Worm (Caenorhabditis elegans) whole organism, dauer: ENCODE results near the gene tni-1.

Experiments used
- unc-62 ChIP-seq: sonication (generic microtip); optimal IDR thresholded peaks from 2 replicates; lab custom pipeline; 2017; ENCODE audit warnings: missing biosample characterization, missing genetic modification reagents, missing genetic modification characterization

The tni-1 gene

DNA sequence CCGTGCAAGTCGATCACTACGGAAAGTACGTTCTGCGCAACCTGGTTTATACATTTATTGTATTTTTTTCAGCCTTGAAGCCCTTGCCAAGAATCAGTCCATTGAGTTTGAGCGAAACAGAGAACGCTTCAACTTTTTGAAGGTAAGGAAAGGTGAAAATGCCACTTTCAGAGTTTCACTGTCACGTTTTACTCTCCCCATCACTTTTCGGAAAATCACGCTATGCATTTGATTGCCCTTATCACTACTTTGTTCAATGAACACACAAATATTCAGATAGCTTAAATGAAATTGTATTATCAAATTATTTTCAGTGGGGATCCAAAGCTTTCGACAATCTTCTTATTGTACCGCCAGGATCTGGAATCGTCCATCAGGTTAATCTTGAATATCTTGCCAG, 36.8 kb downstream of the tni-1 start:
- TF ChIP-seq unc-62 (GFP tag; lab: Kevin White, UChicago): no peak

DNA sequence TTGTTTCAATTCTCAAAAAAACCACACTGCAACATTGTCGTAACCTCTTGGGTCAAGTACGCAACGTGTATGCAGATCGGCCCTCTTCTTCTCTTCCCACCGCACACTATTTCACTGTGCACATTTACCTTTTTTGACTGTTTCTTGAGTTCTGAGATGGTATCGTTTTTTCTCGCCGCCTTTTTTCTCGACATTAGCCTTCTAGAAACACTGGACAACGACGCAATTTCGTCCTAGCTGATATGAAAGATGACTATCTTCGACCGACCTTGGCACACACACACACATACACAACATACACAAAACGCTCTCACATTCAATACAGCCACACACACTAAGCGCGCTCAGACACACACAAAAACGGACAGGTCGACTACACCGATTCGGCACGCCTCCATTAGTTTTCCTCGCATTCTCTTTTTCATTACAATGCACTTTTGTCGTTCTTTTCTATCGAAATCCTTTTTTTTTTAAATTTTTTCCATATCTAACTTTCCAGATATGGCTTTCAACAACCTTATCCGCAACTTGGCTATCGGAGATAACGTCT, 37.8 kb downstream of the tni-1 start, which contains the start of gene aco-1:
aco-1 (plus strand) TSS at position 500 of the 550 bp plus-strand sequence.
- TF ChIP-seq unc-62 (GFP tag; lab: Kevin White, UChicago): no peak

DNA sequence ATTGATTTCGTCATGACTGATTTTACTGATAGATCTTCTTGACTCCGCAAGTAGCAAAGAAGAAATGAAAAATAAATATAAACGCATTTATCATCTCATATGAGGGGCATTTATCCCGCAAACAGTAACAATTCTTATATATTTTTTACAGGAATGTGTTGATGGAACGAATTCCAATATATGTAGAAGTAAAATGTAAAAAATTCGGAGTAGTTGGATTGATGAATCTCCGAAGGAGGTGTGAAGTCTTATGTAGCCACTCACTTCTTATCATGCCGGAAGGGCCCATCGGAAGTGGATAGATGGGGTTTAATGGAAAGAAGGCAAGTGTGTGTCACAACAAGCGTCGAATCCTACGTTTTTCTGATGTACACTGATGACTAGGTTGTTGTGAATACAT, 39.5 kb downstream of the tni-1 start, which contains the start of gene gcy-9:
gcy-9 (minus strand) TSS at position 101 of the 400 bp plus-strand sequence.
- no peak for TF ChIP-seq unc-62 (GFP tag; lab: Kevin White, UChicago)

DNA sequence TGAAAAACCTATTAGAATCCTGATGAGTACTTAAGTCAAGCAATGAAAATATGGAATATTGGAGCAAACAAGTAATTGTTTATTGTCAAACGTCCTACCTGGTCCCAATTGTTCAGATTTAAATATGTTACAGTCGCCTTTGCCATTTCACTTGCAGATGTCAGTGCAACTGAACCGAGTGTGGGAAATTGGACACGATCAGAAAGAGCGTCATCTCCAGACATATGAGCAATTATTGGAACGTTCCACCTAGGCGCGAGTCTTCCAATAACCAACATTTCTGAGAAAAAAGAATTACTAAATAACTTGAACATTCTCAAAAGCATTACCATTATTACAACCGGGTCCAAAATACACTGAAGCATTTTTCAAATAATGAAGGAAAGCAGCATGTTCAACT, 40.2 kb downstream of the tni-1 start:
- TF ChIP-seq unc-62 (GFP tag; lab: Kevin White, UChicago): no peak

DNA sequence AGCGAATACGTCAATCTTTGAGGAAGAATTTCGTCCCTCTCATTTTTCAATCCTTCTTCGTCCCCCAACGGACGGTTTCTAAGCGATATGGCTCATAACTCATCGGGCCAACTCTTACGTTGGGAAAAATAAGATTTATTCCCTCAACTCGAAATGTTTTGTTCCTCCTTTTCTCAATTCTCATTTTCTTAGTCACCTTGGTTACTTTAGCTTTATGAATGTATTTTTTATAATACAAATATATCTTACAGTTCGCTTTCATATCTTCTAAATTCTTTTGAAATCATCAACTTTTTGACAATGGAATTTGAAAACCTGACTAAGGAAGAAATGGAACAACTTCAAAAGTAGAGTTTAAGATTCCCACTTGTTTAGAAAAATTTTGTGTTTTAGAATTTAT, 47.8 kb downstream of the tni-1 start, which contains the start of gene npr-9:
npr-9 (plus strand) TSS at position 301 of the 400 bp plus-strand sequence.
- TF ChIP-seq unc-62 (GFP tag; lab: Kevin White, UChicago): no peak

DNA sequence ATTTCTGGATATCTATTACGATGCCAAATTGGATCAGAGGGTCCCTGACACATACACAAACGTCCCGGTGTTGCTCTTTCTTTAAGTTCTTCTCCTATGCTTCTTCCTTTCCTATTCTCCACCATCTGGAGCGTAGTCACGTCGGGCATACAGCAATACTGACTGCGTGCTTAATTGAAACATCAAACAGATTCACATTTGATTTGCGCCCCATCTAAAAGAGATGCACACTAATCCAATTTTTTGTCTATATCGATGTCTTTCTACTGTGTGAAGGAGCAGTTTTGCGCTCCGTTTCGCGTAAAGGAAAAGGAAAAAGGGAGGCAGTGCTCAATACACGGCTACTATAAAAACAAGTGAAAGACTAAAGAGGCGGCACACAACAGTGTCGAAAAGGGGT, 48.6 kb downstream of the tni-1 start:
- TF ChIP-seq unc-62 (GFP tag; lab: Kevin White, UChicago): no peak

DNA sequence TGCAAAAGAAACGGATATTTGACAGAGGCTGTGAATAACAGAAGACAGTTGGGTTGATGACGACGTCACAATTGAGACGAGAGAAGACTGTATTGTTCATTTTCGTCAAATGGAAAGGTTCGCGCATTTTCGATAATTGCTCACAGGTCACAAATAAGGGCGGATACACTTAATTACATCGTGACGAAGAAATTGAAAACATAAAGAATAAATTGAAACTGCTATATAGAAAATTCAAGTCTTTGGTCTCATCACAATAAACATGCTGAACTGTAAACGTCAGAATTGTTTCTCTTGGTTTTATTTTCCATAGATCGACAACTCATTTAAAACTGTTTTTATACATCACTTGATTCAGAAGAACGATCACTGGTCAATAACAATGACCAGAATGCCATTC, 50.4 kb downstream of the tni-1 start, which contains the start of gene ZK455.5:
ZK455.5 (minus strand) TSS at position 101 of the 400 bp plus-strand sequence.
- no peak for TF ChIP-seq unc-62 (GFP tag; lab: Kevin White, UChicago)
